Worm (Caenorhabditis elegans) whole organism, early embryonic: ENCODE measurements around the gene F18E9.7.

Source experiments
- F13C5.2 ChIP-seq: sonication (generic microtip); optimal IDR thresholded peaks from 2 replicates; lab custom pipeline; 2017; ENCODE audit warnings: mild to moderate bottlenecking, missing genetic modification characterization, inconsistent platforms, missing compliant biosample characterization
- aly-1 ChIP-seq: sonication (generic microtip); optimal IDR thresholded peaks from 2 replicates; lab custom pipeline; 2016; ENCODE audit warnings: missing genetic modification characterization, missing compliant biosample characterization
- ama-1 ChIP-seq: fragments of 150-350 bp; optimal IDR thresholded peaks from 2 replicates; lab custom pipeline; 2014
- ceh-13 ChIP-seq: fragments of 200-800 bp; sonication (Bioruptor generic); optimal IDR thresholded peaks from 2 replicates; lab custom pipeline; 2018; ENCODE audit warnings: mild to moderate bottlenecking, missing genetic modification characterization, missing compliant biosample characterization
- ets-7 ChIP-seq: sonication (generic microtip); optimal IDR thresholded peaks from 2 replicates; lab custom pipeline; 2016; ENCODE audit warnings: missing genotype, missing genetic modification characterization, missing compliant biosample characterization
- flt-1 ChIP-seq: fragments of 200-800 bp; sonication (Bioruptor generic); IDR thresholded peaks from 2 replicates; pipeline ENCODE4 v1.3.6; 2022; ENCODE audit warnings: missing genetic modification characterization, missing compliant biosample characterization
- hnd-1 ChIP-seq: sonication (generic microtip); optimal IDR thresholded peaks from 2 replicates; lab custom pipeline; 2016; ENCODE audit warnings: missing genetic modification characterization, missing compliant biosample characterization
- scrt-1 ChIP-seq: fragments of 200-800 bp; sonication (Bioruptor generic); IDR thresholded peaks from 2 replicates; pipeline ENCODE4 v1.3.6; 2022; ENCODE audit warnings: missing genetic modification characterization, missing compliant biosample characterization
- sea-1 ChIP-seq: fragments of 200-800 bp; sonication (Bioruptor generic); conservative IDR thresholded peaks from 2 replicates; pipeline ENCODE4 v1.3.6; 2022; ENCODE audit warnings: missing genetic modification characterization, missing compliant biosample characterization
- tbx-11 ChIP-seq: fragments of 200-800 bp; sonication (Bioruptor generic); IDR thresholded peaks from 2 replicates; pipeline ENCODE4 v1.3.6; 2022; ENCODE audit warnings: missing genetic modification characterization, missing compliant biosample characterization
- tbx-37 ChIP-seq: fragments of 200-800 bp; sonication (Bioruptor generic); conservative IDR thresholded peaks from 2 replicates; pipeline ENCODE4 v1.3.6; 2022; ENCODE audit warnings: missing genetic modification reagents, missing genetic modification characterization, missing compliant biosample characterization
- tra-4 ChIP-seq: sonication (generic microtip); optimal IDR thresholded peaks from 2 replicates; lab custom pipeline; 2017; ENCODE audit warnings: missing genetic modification characterization, missing compliant biosample characterization

DNA sequence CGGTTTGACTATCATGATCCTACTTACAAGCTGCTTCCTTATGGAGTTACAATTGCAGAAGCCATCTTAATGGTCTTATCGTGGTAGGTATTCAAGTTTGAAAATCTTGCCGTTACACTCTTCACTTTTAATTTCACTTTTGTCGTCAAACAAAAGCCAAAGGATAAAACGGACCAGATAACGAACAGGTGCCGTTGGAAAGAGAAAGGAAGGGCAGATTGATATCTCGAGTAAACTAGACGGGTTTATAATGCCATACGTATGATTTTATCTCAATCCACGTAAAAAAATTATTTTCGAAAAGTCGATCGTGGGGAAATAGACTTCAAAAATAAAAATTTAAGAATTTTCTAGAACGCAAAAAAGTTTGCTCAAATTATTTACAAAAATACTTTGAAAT is 43.5 kb downstream of the F18E9.7 start:
- TF ChIP-seq F13C5.2 (tag; lab: Kevin White, UChicago): no peak
- no peak for TF ChIP-seq ama-1 (lab: Kevin White, UChicago)
- no peak for TF ChIP-seq aly-1 (tag; lab: Kevin White, UChicago)
- no peak for TF ChIP-seq flt-1 (GFP tag; lab: Robert Waterston, UW)
- no peak for TF ChIP-seq scrt-1 (GFP tag; lab: Robert Waterston, UW)
- no peak for TF ChIP-seq tbx-37 (GFP tag; lab: Robert Waterston, UW)
- no peak for TF ChIP-seq tbx-11 (GFP tag; lab: Robert Waterston, UW)
- TF ChIP-seq tra-4: no peak
- TF ChIP-seq ceh-13 (GFP tag; lab: Kevin White, UChicago): no peak
- TF ChIP-seq hnd-1 (tag; lab: Kevin White, UChicago): no peak
- TF ChIP-seq sea-1 (GFP tag; lab: Robert Waterston, UW): no peak
- TF ChIP-seq ets-7: no peak
